Worm (Caenorhabditis elegans) whole organism, young adult: ENCODE data around the gene ugt-1.

Experiments used
- B0336.3 ChIP-seq: fragments of 200-800 bp; sonication (Bioruptor generic); IDR thresholded peaks from 2 replicates; pipeline ENCODE4 v1.3.6; 2022; ENCODE audit warnings: missing genetic modification characterization, missing compliant biosample characterization
- F10E7.11 ChIP-seq: sonication (generic microtip); optimal IDR thresholded peaks from 2 replicates; lab custom pipeline; 2017; ENCODE audit warnings: mild to moderate bottlenecking, missing genetic modification characterization, moderate library complexity, missing compliant biosample characterization
- F23B12.7 ChIP-seq: sonication (generic microtip); optimal IDR thresholded peaks from 2 replicates; lab custom pipeline; 2017; ENCODE audit warnings: missing genetic modification characterization, mild to moderate bottlenecking, missing compliant biosample characterization, antibody characterized with exemption, moderate library complexity; ENCODE audit not compliant: insufficient read depth
- F33H1.4 ChIP-seq: fragments of 200-800 bp; sonication (Bioruptor generic); IDR thresholded peaks from 2 replicates; pipeline ENCODE4 v1.3.6; 2022; ENCODE audit warnings: missing genetic modification reagents, missing genetic modification characterization, missing compliant biosample characterization
- F39B2.1 ChIP-seq: fragments of 200-800 bp; sonication (Bioruptor generic); IDR thresholded peaks from 2 replicates; pipeline ENCODE4 v1.3.6; 2022; ENCODE audit warnings: missing genetic modification reagents, missing genetic modification characterization, missing compliant biosample characterization
- Y95B8A.8 ChIP-seq: fragments of 200-800 bp; sonication (Bioruptor generic); IDR thresholded peaks from 2 replicates; pipeline ENCODE4 v1.3.6; 2022; ENCODE audit warnings: missing genetic modification reagents, missing genetic modification characterization, missing compliant biosample characterization
- ZK185.1 ChIP-seq: sonication (generic microtip); optimal IDR thresholded peaks from 2 replicates; lab custom pipeline; 2016; ENCODE audit warnings: mild to moderate bottlenecking, missing genetic modification characterization, missing compliant biosample characterization; ENCODE audit not compliant: poor library complexity, severe bottlenecking
- aptf-2 ChIP-seq: fragments of 200-800 bp; sonication (Bioruptor generic); conservative IDR thresholded peaks from 2 replicates; pipeline ENCODE4 v1.3.6; 2022; ENCODE audit warnings: missing genetic modification reagents, missing genetic modification characterization, missing compliant biosample characterization
- attf-3 ChIP-seq: fragments of 200-800 bp; sonication (Bioruptor generic); conservative IDR thresholded peaks from 2 replicates; pipeline ENCODE4 v1.3.6; 2022; ENCODE audit warnings: missing genetic modification reagents, missing genetic modification characterization, missing compliant biosample characterization
- ccch-3 ChIP-seq: fragments of 200-800 bp; sonication (Bioruptor generic); optimal IDR thresholded peaks from 2 replicates; lab custom pipeline; 2018; ENCODE audit warnings: mild to moderate bottlenecking, missing genetic modification characterization, missing compliant biosample characterization
- cebp-1 ChIP-seq, 2 experiments: fragments of 200-800 bp in 1 of 2; sonication (Bioruptor generic) in 1 of 2; sonication (generic microtip) in 1 of 2; IDR thresholded peaks in 1 of 2; optimal IDR thresholded peaks in 1 of 2; 2 replicates each; pipeline versions ENCODE4 v1.3.6 to Lab custom; 2017 to 2022; ENCODE audit warnings: missing compliant biosample characterization in 2 of 2, missing genetic modification characterization in 2 of 2, mild to moderate bottlenecking in 1 of 2, missing genetic modification reagents in 1 of 2, moderate library complexity in 1 of 2
- chd-7 ChIP-seq: sonication (generic microtip); optimal IDR thresholded peaks from 2 replicates; lab custom pipeline; 2016; ENCODE audit warnings: mild to moderate bottlenecking, missing genetic modification characterization, moderate library complexity, missing compliant biosample characterization
- egrh-3 ChIP-seq: fragments of 200-800 bp; sonication (Bioruptor generic); IDR thresholded peaks from 2 replicates; pipeline ENCODE4 v1.3.6; 2022; ENCODE audit warnings: missing genetic modification reagents, missing genetic modification characterization, missing compliant biosample characterization
- hlh-12 ChIP-seq: sonication (generic microtip); optimal IDR thresholded peaks from 2 replicates; lab custom pipeline; 2016; ENCODE audit warnings: missing genetic modification characterization, missing compliant biosample characterization
- lag-1 ChIP-seq: fragments of 200-800 bp; sonication (Bioruptor generic); IDR thresholded peaks from 2 replicates; pipeline ENCODE4 v1.3.6; 2022; ENCODE audit warnings: missing genetic modification reagents, missing genetic modification characterization, missing compliant biosample characterization
- lin-35 ChIP-seq, 3 experiments: fragments of 150-350 bp in 2 of 3; sonication (generic microtip) in 1 of 3; optimal IDR thresholded peaks; 2 replicates each; lab custom pipeline; 2014 to 2018; ENCODE audit warnings: missing biosample characterization in 3 of 3, missing genetic modification characterization in 3 of 3, missing genetic modification reagents in 3 of 3
- lin-54 ChIP-seq: fragments of 200-800 bp; sonication (Bioruptor generic); optimal IDR thresholded peaks from 2 replicates; lab custom pipeline; 2018; ENCODE audit warnings: mild to moderate bottlenecking, missing genetic modification characterization, missing compliant biosample characterization
- lsy-27 ChIP-seq: sonication (generic microtip); optimal IDR thresholded peaks from 2 replicates; lab custom pipeline; 2017; ENCODE audit warnings: missing genetic modification characterization, mild to moderate bottlenecking, missing compliant biosample characterization, antibody characterized with exemption, missing genotype, borderline replicate concordance; ENCODE audit not compliant: insufficient read depth
- snpc-1.3 ChIP-seq: sonication (generic microtip); optimal IDR thresholded peaks from 2 replicates; lab custom pipeline; 2017; ENCODE audit warnings: missing genetic modification characterization, mild to moderate bottlenecking, missing compliant biosample characterization, antibody characterized with exemption, moderate library complexity, missing genotype, missing genetic modification reagents; ENCODE audit not compliant: insufficient read depth
- snpc-3.4 ChIP-seq: sonication (generic microtip); optimal IDR thresholded peaks from 2 replicates; lab custom pipeline; 2017; ENCODE audit warnings: missing genetic modification characterization, mild to moderate bottlenecking, missing compliant biosample characterization, antibody characterized with exemption, moderate library complexity, missing genotype, missing genetic modification reagents
- somi-1 ChIP-seq: fragments of 200-800 bp; sonication (Bioruptor generic); optimal IDR thresholded peaks from 2 replicates; lab custom pipeline; 2018; ENCODE audit warnings: mild to moderate bottlenecking, missing genetic modification characterization, missing compliant biosample characterization
- sptf-2 ChIP-seq: fragments of 200-800 bp; sonication (Bioruptor generic); optimal IDR thresholded peaks from 2 replicates; lab custom pipeline; 2018; ENCODE audit warnings: mild to moderate bottlenecking, missing genetic modification characterization, missing compliant biosample characterization
- tbp1 ChIP-seq: fragments of 200-800 bp; sonication (Bioruptor generic); optimal IDR thresholded peaks from 2 replicates; lab custom pipeline; 2018; ENCODE audit warnings: mild to moderate bottlenecking, missing genetic modification characterization, missing compliant biosample characterization
- xnd-1 ChIP-seq: sonication (generic microtip); optimal IDR thresholded peaks from 2 replicates; lab custom pipeline; 2016; ENCODE audit warnings: missing genotype, missing genetic modification reagents, missing genetic modification characterization, missing compliant biosample characterization
- zfh-2 ChIP-seq: fragments of 200-800 bp; sonication (Bioruptor generic); conservative IDR thresholded peaks from 2 replicates; pipeline ENCODE4 v1.3.6; 2022; ENCODE audit warnings: missing genetic modification reagents, missing genetic modification characterization, missing compliant biosample characterization
- zim-3 ChIP-seq: sonication (generic microtip); optimal IDR thresholded peaks from 2 replicates; lab custom pipeline; 2017; ENCODE audit warnings: mild to moderate bottlenecking, missing genetic modification characterization, moderate library complexity, missing compliant biosample characterization
- ztf-22 ChIP-seq: fragments of 200-800 bp; sonication (Bioruptor generic); optimal IDR thresholded peaks from 2 replicates; lab custom pipeline; 2018; ENCODE audit warnings: mild to moderate bottlenecking, missing genetic modification characterization, moderate library complexity, missing compliant biosample characterization
- ztf-25 ChIP-seq: fragments of 200-800 bp; sonication (Bioruptor generic); IDR thresholded peaks from 2 replicates; pipeline ENCODE4 v1.3.6; 2022; ENCODE audit warnings: missing genetic modification reagents, missing genetic modification characterization, missing compliant biosample characterization
- ztf-3 ChIP-seq: fragments of 200-800 bp; sonication (Bioruptor generic); optimal IDR thresholded peaks from 2 replicates; lab custom pipeline; 2018; ENCODE audit warnings: mild to moderate bottlenecking, missing genetic modification characterization, missing compliant biosample characterization

The ugt-1 gene

DNA sequence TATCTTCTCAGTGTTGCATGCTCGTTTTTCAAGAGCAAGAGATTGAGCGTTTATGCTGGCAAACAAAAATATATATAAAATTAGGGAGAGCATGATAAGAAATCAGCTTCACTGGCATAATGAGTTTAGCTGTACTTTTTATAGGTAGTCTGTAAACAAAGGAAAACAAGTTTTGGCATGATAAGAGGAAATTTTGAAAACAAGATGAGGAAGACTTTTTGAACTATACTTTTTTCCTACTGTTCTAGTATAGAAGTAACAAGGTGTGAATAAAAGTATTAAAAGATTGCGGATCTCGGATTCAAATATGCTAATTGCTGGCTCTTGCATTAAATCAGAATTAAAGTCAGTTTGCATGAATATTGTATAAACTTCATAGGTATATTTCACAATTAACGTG is 23.5 kb downstream of the ugt-1 start, which contains the start of gene F15H10.5:
TSS of gene F15H10.5 (minus strand) at position 101 of the 400 bp plus-strand sequence.
- TF ChIP-seq zim-3 (tag; lab: Kevin White, UChicago) (no peak), B0336.3 (GFP tag; lab: Robert Waterston, UW) (no peak)

ce11 chrV:10420843-10421242 is 25.4 kb downstream of the ugt-1 start:
- peak; percentile 94; the same call in 1 of the 2 replicates for TF ChIP-seq egrh-3 (GFP tag; lab: Robert Waterston, UW)

- no peak for TF ChIP-seq egrh-3 (GFP tag; lab: Robert Waterston, UW)
- no peak for TF ChIP-seq lsy-27 (tag; lab: Kevin White, UChicago)
- no peak for TF ChIP-seq sptf-2 (GFP tag; lab: Kevin White, UChicago)
- TF ChIP-seq xnd-1 (tag; lab: Kevin White, UChicago), result no peak
- TF ChIP-seq attf-3 (GFP tag; lab: Robert Waterston, UW), result no peak
- TF ChIP-seq snpc-1.3 (tag; lab: Kevin White, UChicago), result no peak
- no peak for TF ChIP-seq tbp1 (GFP tag; lab: Kevin White, UChicago)
- no peak for TF ChIP-seq zfh-2 (GFP tag; lab: Robert Waterston, UW)
- TF ChIP-seq F33H1.4 (GFP tag; lab: Robert Waterston, UW), result no peak
- TF ChIP-seq chd-7 (tag; lab: Kevin White, UChicago), result no peak
- no peak for TF ChIP-seq snpc-3.4 (tag; lab: Kevin White, UChicago)
- no peak for TF ChIP-seq lag-1
- TF ChIP-seq F10E7.11, result no peak
- TF ChIP-seq somi-1, result no peak
- no peak for TF ChIP-seq ZK185.1 (tag; lab: Kevin White, UChicago)
- no peak for TF ChIP-seq F23B12.7 (tag; lab: Kevin White, UChicago)
- TF ChIP-seq, all 124 proteins: peak for 0
Measured at ce11 chrV:10421802-10422201, 26.3 kb downstream of the ugt-1 start, which contains the start of gene col-13. col-13 (minus strand) TSS chrV:10421902.

- TF ChIP-seq lin-54 (GFP tag; lab: Kevin White, UChicago) (no peak), Y95B8A.8 (GFP tag; lab: Robert Waterston, UW) (no peak), ztf-3 (GFP tag; lab: Kevin White, UChicago) (no peak), F39B2.1 (GFP tag; lab: Robert Waterston, UW) (no peak), cebp-1 (GFP tag; IDR thresholded peaks at IDR 0.05; lab: Robert Waterston, UW) (no peak), cebp-1 (tag; optimal IDR thresholded peaks at IDR 0.05; lab: Kevin White, UChicago) (no peak), hlh-12 (tag; lab: Kevin White, UChicago) (no peak)
- TF ChIP-seq, all 124 proteins: peak for 0
Measured at ce11 chrV:10423511-10423910, 28.0 kb downstream of the ugt-1 start.

DNA sequence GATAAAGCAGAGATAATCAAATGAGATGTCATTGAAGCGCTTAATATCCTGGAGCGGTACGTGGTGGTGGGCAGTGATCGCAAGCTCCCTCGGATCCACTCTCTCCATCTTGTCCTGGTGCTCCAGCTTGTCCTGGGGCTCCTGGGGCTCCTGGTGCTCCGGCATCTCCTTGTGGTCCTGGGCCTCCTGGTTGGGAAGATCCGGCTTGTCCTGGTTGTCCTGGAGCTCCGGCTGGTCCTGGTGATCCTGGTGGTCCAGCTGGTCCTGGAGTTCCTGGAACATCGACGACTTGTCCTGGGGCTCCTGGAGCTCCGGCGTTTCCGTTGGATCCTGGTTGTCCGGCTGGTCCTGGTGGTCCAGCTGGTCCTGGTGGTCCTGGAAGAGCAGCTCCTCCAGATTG is 28.5 kb downstream of the ugt-1 start:
- TF ChIP-seq egrh-3 (GFP tag; lab: Robert Waterston, UW), result peak; percentile 92

ce11 chrV:10425098-10425497 is 29.6 kb downstream of the ugt-1 start, which contains the start of gene col-12:
col-12 (minus strand) TSS chrV:10425198.
- TF ChIP-seq lin-35 (GFP tag; optimal IDR thresholded peaks at IDR 0.05; lab: Kevin White, UChicago) (no peak), aptf-2 (no peak), ztf-25 (GFP tag; lab: Robert Waterston, UW) (no peak), ccch-3 (no peak), ztf-22 (GFP tag; lab: Kevin White, UChicago) (no peak), tbp1 (GFP tag; lab: Kevin White, UChicago) (no peak)
- TF ChIP-seq, all 124 proteins: peak for 0
